Fruit fly (Drosophila melanogaster) S2 (cell line): Measurements from ENCODE around the gene TwdlP.

Experiments
- CG8478 ChIP-seq: fragments of >200 bp; optimal IDR thresholded peaks from 2 replicates; lab custom pipeline; 2018
- CTCF ChIP-seq, 2 experiments: fragments of >200 bp; optimal IDR thresholded peaks; 2 replicates each; lab custom pipeline; 2018

DNA sequence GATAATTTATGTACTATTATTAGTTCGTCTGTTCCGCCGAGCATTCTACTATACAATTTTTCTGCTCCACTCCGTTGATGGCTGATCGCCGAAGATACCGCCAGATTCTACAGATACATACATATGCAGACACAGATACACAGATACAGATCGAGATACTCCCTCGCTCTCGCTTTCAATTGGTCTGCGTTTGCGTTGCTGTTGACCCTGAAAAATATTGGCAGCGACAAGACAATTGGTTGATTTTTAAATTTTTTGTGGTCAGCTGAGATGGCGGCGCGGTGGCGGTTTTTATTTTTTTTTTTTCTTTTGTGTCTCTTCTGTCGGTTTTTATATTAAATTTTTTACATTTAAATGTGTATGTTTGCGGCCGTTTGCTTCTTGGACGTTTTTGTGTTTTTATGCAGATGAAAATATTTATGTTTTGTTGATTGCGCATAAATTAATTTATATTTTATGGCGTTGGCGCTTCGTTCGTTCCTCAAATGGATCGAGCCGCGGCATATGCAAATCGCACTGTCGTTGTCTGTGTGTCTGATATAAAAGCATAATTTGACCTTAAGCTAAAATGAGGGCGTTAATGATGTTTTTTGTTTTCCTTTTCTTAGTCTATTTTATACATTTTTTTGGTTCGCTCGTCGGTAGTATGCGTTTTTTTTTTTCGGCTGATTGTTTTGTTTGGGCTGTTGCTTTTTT, 27.2 kb downstream of the TwdlP start:
- no peak for TF ChIP-seq CTCF (optimal IDR thresholded peaks at IDR 0.05; lab: Kevin White, UChicago)
- TF ChIP-seq CG8478 (lab: Kevin White, UChicago) = no peak
